Fruit fly (Drosophila melanogaster) whole organism, embryonic: ENCODE measurements around the gene phol.

Source experiments
- CG10979 ChIP-seq: fragments of 200-800 bp; sonication (Bioruptor generic); optimal IDR thresholded peaks from 2 replicates; lab custom pipeline; 2018; ENCODE audit warnings: missing biosample characterization, mild to moderate bottlenecking, missing genetic modification characterization, moderate library complexity
- CG11456 ChIP-seq: fragments of 200-800 bp; sonication (Bioruptor generic); IDR thresholded peaks from 3 replicates; pipeline ENCODE4 v1.3.6; 2022; ENCODE audit warnings: missing biosample characterization, missing genetic modification characterization
- CG11560 ChIP-seq: fragments of 200-800 bp; sonication (Bioruptor generic); IDR thresholded peaks from 3 replicates; pipeline ENCODE4 v1.3.6; 2022; ENCODE audit warnings: missing biosample characterization, missing genetic modification characterization
- CG11696 ChIP-seq: fragments of 200-800 bp; sonication (Bioruptor generic); IDR thresholded peaks from 2 replicates; pipeline ENCODE4 v1.3.6; 2022; ENCODE audit warnings: missing biosample characterization, missing genetic modification characterization
- CG13123 ChIP-seq: fragments of 200-800 bp; sonication (Bioruptor generic); optimal IDR thresholded peaks from 2 replicates; lab custom pipeline; 2016; ENCODE audit warnings: missing biosample characterization, missing genetic modification characterization
- CG13287 ChIP-seq: fragments of 200-800 bp; sonication (Bioruptor generic); IDR thresholded peaks from 2 replicates; pipeline ENCODE4 v1.3.6; 2022; ENCODE audit warnings: missing biosample characterization, missing genetic modification characterization; ENCODE audit not compliant: partially characterized antibody
- CG14965 ChIP-seq: fragments of 200-800 bp; sonication (Bioruptor generic); optimal IDR thresholded peaks from 2 replicates; lab custom pipeline; 2016; ENCODE audit warnings: missing biosample characterization, missing genetic modification characterization, borderline replicate concordance
- CG15479 ChIP-seq: fragments of 200-800 bp; sonication (Bioruptor generic); optimal IDR thresholded peaks from 3 replicates; lab custom pipeline; 2019; ENCODE audit warnings: missing biosample characterization, mild to moderate bottlenecking, missing genetic modification characterization, moderate library complexity
- CG15601 ChIP-seq: fragments of 200-800 bp; sonication (Bioruptor generic); optimal IDR thresholded peaks from 3 replicates; lab custom pipeline; 2019; ENCODE audit warnings: missing biosample characterization, mild to moderate bottlenecking, missing genetic modification characterization, moderate library complexity
- CG1603 ChIP-seq: fragments of 200-800 bp; sonication (Bioruptor generic); optimal IDR thresholded peaks from 2 replicates; lab custom pipeline; 2019; ENCODE audit warnings: missing biosample characterization, mild to moderate bottlenecking, missing genetic modification characterization, moderate library complexity
- CG17186 ChIP-seq: fragments of 200-800 bp; sonication (Bioruptor generic); optimal IDR thresholded peaks from 3 replicates; lab custom pipeline; 2017; ENCODE audit warnings: missing biosample characterization, missing genetic modification reagents, missing genetic modification characterization
- CG17568 ChIP-seq: fragments of 200-800 bp; sonication (Bioruptor generic); optimal IDR thresholded peaks from 2 replicates; lab custom pipeline; 2018; ENCODE audit warnings: missing biosample characterization, mild to moderate bottlenecking, missing genetic modification characterization, moderate library complexity
- CG17612 ChIP-seq: fragments of 200-800 bp; sonication (Bioruptor generic); IDR thresholded peaks from 2 replicates; pipeline ENCODE4 v1.3.6; 2022; ENCODE audit warnings: missing biosample characterization, missing genetic modification characterization
- CG18476 ChIP-seq: fragments of 200-800 bp; sonication (Bioruptor generic); optimal IDR thresholded peaks from 2 replicates; lab custom pipeline; 2016; ENCODE audit warnings: missing biosample characterization, mild to moderate bottlenecking, missing genetic modification characterization
- CG2116 ChIP-seq: fragments of 200-800 bp; sonication (Bioruptor generic); optimal IDR thresholded peaks from 3 replicates; lab custom pipeline; 2018; ENCODE audit warnings: missing biosample characterization, mild to moderate bottlenecking, missing genetic modification characterization
- CG2875 ChIP-seq: fragments of 200-800 bp; sonication (Bioruptor generic); optimal IDR thresholded peaks from 2 replicates; lab custom pipeline; 2017; ENCODE audit warnings: missing biosample characterization, mild to moderate bottlenecking, missing genetic modification characterization, missing genetic modification reagents
- CG30020 ChIP-seq: fragments of 200-800 bp; optimal IDR thresholded peaks from 2 replicates; lab custom pipeline; 2019; ENCODE audit warnings: missing biosample characterization, mild to moderate bottlenecking, missing genetic modification characterization, moderate library complexity
- CG6765 ChIP-seq: fragments of 200-800 bp; sonication (Bioruptor generic); optimal IDR thresholded peaks from 3 replicates; lab custom pipeline; 2017; ENCODE audit warnings: missing biosample characterization, mild to moderate bottlenecking, missing genetic modification characterization
- CG6791 ChIP-seq: fragments of 200-800 bp; sonication (Bioruptor generic); IDR thresholded peaks from 3 replicates; pipeline ENCODE4 v1.3.6; 2022; ENCODE audit warnings: missing biosample characterization, missing genetic modification characterization; ENCODE audit not compliant: partially characterized antibody
- CG7987 ChIP-seq: fragments of 200-800 bp; sonication (Bioruptor generic); optimal IDR thresholded peaks from 2 replicates; lab custom pipeline; 2018; ENCODE audit warnings: missing biosample characterization, mild to moderate bottlenecking, missing genetic modification characterization, moderate library complexity
- CG9437 ChIP-seq: fragments of 200-800 bp; sonication (Bioruptor generic); optimal IDR thresholded peaks from 2 replicates; lab custom pipeline; 2018; ENCODE audit warnings: missing biosample characterization, mild to moderate bottlenecking, missing genetic modification characterization
- CHES-1-like ChIP-seq: fragments of 200-800 bp; sonication (Bioruptor generic); optimal IDR thresholded peaks from 2 replicates; lab custom pipeline; 2016; ENCODE audit warnings: missing biosample characterization, missing genetic modification characterization
- CoRest ChIP-seq: fragments of 200-800 bp; sonication (Bioruptor generic); optimal IDR thresholded peaks from 3 replicates; lab custom pipeline; 2018; ENCODE audit warnings: missing biosample characterization, mild to moderate bottlenecking, missing genetic modification characterization, moderate library complexity
- Dip3 ChIP-seq: fragments of 200-800 bp; sonication (Bioruptor generic); optimal IDR thresholded peaks from 3 replicates; lab custom pipeline; 2016; ENCODE audit warnings: missing biosample characterization, missing genetic modification characterization
- Elba2 ChIP-seq: fragments of 200-800 bp; sonication (Bioruptor generic); optimal IDR thresholded peaks from 3 replicates; lab custom pipeline; 2016; ENCODE audit warnings: missing biosample characterization, missing genetic modification characterization
- Kr ChIP-seq: fragments of 200-800 bp; sonication (Bioruptor generic); optimal IDR thresholded peaks from 2 replicates; lab custom pipeline; 2017; ENCODE audit warnings: missing biosample characterization, mild to moderate bottlenecking, missing genetic modification characterization
- MTF-1 ChIP-seq: fragments of 200-800 bp; sonication (Bioruptor generic); optimal IDR thresholded peaks from 2 replicates; lab custom pipeline; 2018; ENCODE audit warnings: missing biosample characterization, mild to moderate bottlenecking, missing genetic modification characterization, borderline replicate concordance
- Nf-YA ChIP-seq: fragments of 200-800 bp; sonication (Bioruptor generic); IDR thresholded peaks from 2 replicates; pipeline ENCODE4 v1.3.6; 2022; ENCODE audit warnings: missing biosample characterization, missing genetic modification characterization
- Sry-β ChIP-seq: fragments of 200-800 bp; sonication (Bioruptor generic); optimal IDR thresholded peaks from 2 replicates; lab custom pipeline; 2018; ENCODE audit warnings: missing biosample characterization, mild to moderate bottlenecking, missing genetic modification characterization, moderate library complexity
- Usf ChIP-seq: fragments of 200-800 bp; sonication (Bioruptor generic); optimal IDR thresholded peaks from 2 replicates; lab custom pipeline; 2017; ENCODE audit warnings: missing genotype, missing biosample characterization, missing genetic modification characterization
- YL-1 ChIP-seq: fragments of 200-800 bp; sonication (Bioruptor generic); optimal IDR thresholded peaks from 3 replicates; lab custom pipeline; 2017; ENCODE audit warnings: missing biosample characterization, mild to moderate bottlenecking, missing genetic modification characterization
- bab2 ChIP-seq: fragments of 200-800 bp; sonication (Bioruptor generic); optimal IDR thresholded peaks from 2 replicates; lab custom pipeline; 2016; ENCODE audit warnings: missing biosample characterization, missing genetic modification characterization
- cato ChIP-seq: fragments of 200-800 bp; sonication (Bioruptor generic); optimal IDR thresholded peaks from 2 replicates; lab custom pipeline; 2016; ENCODE audit warnings: missing biosample characterization, missing genetic modification characterization, borderline replicate concordance
- croc ChIP-seq: fragments of 200-800 bp; sonication (Bioruptor generic); conservative IDR thresholded peaks from 3 replicates; pipeline ENCODE4 v1.3.6; 2022; ENCODE audit warnings: missing biosample characterization, missing genetic modification characterization
- dati ChIP-seq: fragments of 200-800 bp; sonication (Bioruptor generic); IDR thresholded peaks from 2 replicates; pipeline ENCODE4 v1.3.6; 2022; ENCODE audit warnings: missing biosample characterization, missing genetic modification characterization
- disco-r ChIP-seq: fragments of 200-800 bp; sonication (Bioruptor generic); optimal IDR thresholded peaks from 2 replicates; lab custom pipeline; 2016; ENCODE audit warnings: missing biosample characterization, missing genetic modification characterization
- dmrt11E ChIP-seq: fragments of 200-800 bp; sonication (Bioruptor generic); optimal IDR thresholded peaks from 3 replicates; lab custom pipeline; 2018; ENCODE audit warnings: missing biosample characterization, mild to moderate bottlenecking, missing genetic modification characterization, moderate library complexity
- gcm2 ChIP-seq: fragments of 200-800 bp; sonication (Bioruptor generic); optimal IDR thresholded peaks from 2 replicates; lab custom pipeline; 2016; ENCODE audit warnings: missing biosample characterization, missing genetic modification characterization
- grn ChIP-seq: fragments of 200-800 bp; sonication (Bioruptor generic); optimal IDR thresholded peaks from 3 replicates; lab custom pipeline; 2017; ENCODE audit warnings: missing biosample characterization, missing genetic modification characterization
- hth ChIP-seq: fragments of >200 bp; optimal IDR thresholded peaks from 2 replicates; lab custom pipeline; 2017; ENCODE audit warnings: inconsistent platforms
- jigr1 ChIP-seq: fragments of 200-800 bp; sonication (Bioruptor generic); IDR thresholded peaks from 3 replicates; pipeline ENCODE4 v1.3.6; 2022; ENCODE audit warnings: missing biosample characterization, missing genetic modification characterization
- kay ChIP-seq: fragments of 200-800 bp; sonication (Bioruptor generic); optimal IDR thresholded peaks from 2 replicates; lab custom pipeline; 2016; ENCODE audit warnings: missing biosample characterization, missing genetic modification characterization
- klu ChIP-seq: fragments of 200-800 bp; sonication (Bioruptor generic); IDR thresholded peaks from 2 replicates; pipeline ENCODE4 v1.3.6; 2022; ENCODE audit warnings: missing biosample characterization, missing genetic modification characterization
- lov ChIP-seq, 2 experiments: fragments of 200-800 bp in 1 of 2; fragments of >200 bp in 1 of 2; sonication (Bioruptor generic) in 1 of 2; IDR thresholded peaks in 1 of 2; optimal IDR thresholded peaks in 1 of 2; 2 replicates in 1 of 2; 3 replicates in 1 of 2; pipeline versions ENCODE4 v1.3.6 to Lab custom; 2017 to 2022; ENCODE audit warnings: missing biosample characterization in 1 of 2, missing genetic modification characterization in 1 of 2
- mld ChIP-seq: fragments of 200-800 bp; sonication (Bioruptor generic); IDR thresholded peaks from 3 replicates; pipeline ENCODE4 v1.3.6; 2022; ENCODE audit warnings: missing biosample characterization, missing genetic modification characterization; ENCODE audit not compliant: partially characterized antibody
- oc ChIP-seq: fragments of 200-800 bp; sonication (Bioruptor generic); optimal IDR thresholded peaks from 2 replicates; lab custom pipeline; 2018; ENCODE audit warnings: missing biosample characterization, mild to moderate bottlenecking, missing genetic modification characterization, moderate library complexity
- row ChIP-seq: fragments of 200-800 bp; sonication (Bioruptor generic); IDR thresholded peaks from 3 replicates; pipeline ENCODE4 v1.3.6; 2022; ENCODE audit warnings: missing biosample characterization, missing genetic modification characterization
- sna ChIP-seq: fragments of 200-800 bp; sonication (Bioruptor generic); IDR thresholded peaks from 2 replicates; pipeline ENCODE4 v1.3.6; 2022; ENCODE audit warnings: missing biosample characterization, missing genetic modification characterization; ENCODE audit not compliant: partially characterized antibody
- unc-4 ChIP-seq: fragments of 200-800 bp; sonication (Bioruptor generic); IDR thresholded peaks from 2 replicates; pipeline ENCODE4 v1.3.6; 2022; ENCODE audit warnings: missing biosample characterization, missing genetic modification characterization; ENCODE audit not compliant: partially characterized antibody

Gene phol

DNA sequence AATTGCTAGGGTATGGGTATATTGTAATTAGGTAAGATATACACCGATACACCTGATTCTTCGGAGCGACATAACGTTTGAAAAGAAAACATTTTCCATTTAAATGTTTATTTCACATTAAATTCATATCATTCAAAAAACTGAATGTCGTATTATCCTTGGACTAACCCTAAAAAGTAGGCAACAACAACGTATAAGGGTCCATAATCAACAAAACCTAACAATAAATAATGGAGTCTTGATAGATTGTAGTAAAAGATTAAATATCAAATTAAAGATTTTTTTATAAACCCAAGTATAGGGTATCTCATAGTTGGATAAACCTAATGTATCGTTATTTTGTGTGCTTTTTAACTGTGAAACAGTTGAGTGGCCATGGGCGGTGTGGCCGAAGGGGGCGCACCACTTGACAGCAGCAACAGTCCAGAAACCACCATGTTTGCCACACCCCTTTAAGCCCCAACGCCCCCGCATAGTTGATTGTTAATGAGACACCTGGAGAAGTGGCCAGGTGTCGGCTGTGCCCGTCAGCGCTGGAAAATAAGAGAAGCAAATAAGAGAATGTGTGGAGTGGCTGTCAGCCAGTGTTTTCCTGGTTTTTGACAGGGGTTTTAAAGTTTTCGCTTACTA lies 12.3 kb upstream of the phol start (continued):
- TF ChIP-seq CG2116 (GFP tag; lab: Kevin White, UChicago) (no peak), dati (no peak), disco-r (GFP tag; lab: Kevin White, UChicago) (no peak), cato (GFP tag; lab: Kevin White, UChicago) (no peak), sna (GFP tag; lab: Robert Waterston, UW) (no peak), CG30020 (no peak), CG7987 (GFP tag; lab: Kevin White, UChicago) (no peak), gcm2 (GFP tag; lab: Kevin White, UChicago) (no peak), unc-4 (GFP tag; lab: Robert Waterston, UW) (no peak), CG1603 (tag; lab: Kevin White, UChicago) (no peak), CG6765 (no peak), Elba2 (GFP tag; lab: Kevin White, UChicago) (no peak), mld (no peak), Kr (GFP tag; lab: Kevin White, UChicago) (no peak), CG15479 (GFP tag; lab: Kevin White, UChicago) (no peak), kay (GFP tag; lab: Kevin White, UChicago) (no peak), oc (tag; lab: Kevin White, UChicago) (no peak), lov (optimal IDR thresholded peaks at IDR 0.05; lab: Kevin White, UChicago) (no peak), lov (GFP tag; IDR thresholded peaks at IDR 0.05; lab: Robert Waterston, UW) (no peak), CoRest (peak; percentile 61), CG17612 (no peak), klu (no peak), CG11696 (GFP tag; lab: Robert Waterston, UW) (no peak), Usf (no peak), CG17186 (GFP tag; lab: Kevin White, UChicago) (no peak), CHES-1-like (GFP tag; lab: Kevin White, UChicago) (no peak), YL-1 (GFP tag; lab: Kevin White, UChicago) (no peak), croc (GFP tag; lab: Robert Waterston, UW) (no peak), CG11456 (GFP tag; lab: Robert Waterston, UW) (no peak), jigr1 (GFP tag; lab: Robert Waterston, UW) (no peak), CG11560 (tag; lab: Robert Waterston, UW) (no peak), Sry-β (no peak), bab2 (no peak), CG18476 (no peak), CG13123 (GFP tag; lab: Kevin White, UChicago) (no peak), CG2875 (GFP tag; lab: Kevin White, UChicago) (no peak), row (GFP tag; lab: Robert Waterston, UW) (peak; percentile 35; the same call in 2 of the 3 replicates), Dip3 (GFP tag; lab: Kevin White, UChicago) (no peak), grn (GFP tag; lab: Kevin White, UChicago) (no peak), CG17568 (GFP tag; lab: Kevin White, UChicago) (no peak), CG14965 (GFP tag; lab: Kevin White, UChicago) (no peak), dmrt11E (no peak), MTF-1 (GFP tag; lab: Kevin White, UChicago) (no peak), CG15601 (tag; lab: Kevin White, UChicago) (no peak), CG6791 (no peak), Nf-YA (no peak), CG13287 (GFP tag; lab: Robert Waterston, UW) (no peak), hth (no peak), CG9437 (GFP tag; lab: Kevin White, UChicago) (peak; percentile 11), CG10979 (tag; lab: Kevin White, UChicago) (peak; percentile 42)
